Worm (Caenorhabditis elegans) whole organism, L3 larva: ENCODE results near the gene pst-2.
A peak's percentile ranks its signal among the peaks of the same experiment; 100 is the strongest.

Experiments
- R02D3.7 ChIP-seq: fragments of 150-350 bp; optimal IDR thresholded peaks from 2 replicates; lab custom pipeline; 2014; ENCODE audit warnings: missing biosample characterization, missing genetic modification characterization
- ZK546.5 ChIP-seq: sonication (generic microtip); optimal IDR thresholded peaks from 2 replicates; lab custom pipeline; 2017; ENCODE audit warnings: missing biosample characterization, missing genetic modification characterization
- aly-2 ChIP-seq: fragments of 150-350 bp; optimal IDR thresholded peaks from 2 replicates; lab custom pipeline; 2014; ENCODE audit warnings: missing biosample characterization, missing genetic modification characterization
- ama-1 ChIP-seq: fragments of 150-350 bp; optimal IDR thresholded peaks from 2 replicates; lab custom pipeline; 2018
- ceh-82 ChIP-seq: fragments of 150-350 bp; optimal IDR thresholded peaks from 2 replicates; lab custom pipeline; 2014; ENCODE audit warnings: missing biosample characterization, missing genetic modification characterization
- daf-12 ChIP-seq: fragments of 150-350 bp; optimal IDR thresholded peaks from 2 replicates; lab custom pipeline; 2014; ENCODE audit warnings: missing biosample characterization, missing genetic modification reagents, missing genetic modification characterization
- elt-1 ChIP-seq: fragments of 150-350 bp; optimal IDR thresholded peaks from 2 replicates; lab custom pipeline; 2014; ENCODE audit warnings: missing biosample characterization, missing genetic modification characterization
- elt-2 ChIP-seq: sonication (generic microtip); optimal IDR thresholded peaks from 2 replicates; lab custom pipeline; 2016; ENCODE audit warnings: missing genetic modification reagents, mild to moderate bottlenecking, missing genetic modification characterization, missing compliant biosample characterization
- elt-3 ChIP-seq, 3 experiments: fragments of 150-350 bp in 1 of 3; sonication (generic microtip) in 2 of 3; optimal IDR thresholded peaks; 2 replicates in 2 of 3; 4 replicates in 1 of 3; lab custom pipeline; 2014 to 2017; ENCODE audit warnings: missing biosample characterization in 3 of 3, missing genetic modification characterization in 3 of 3
- eor-1 ChIP-seq, 2 experiments: fragments of 150-350 bp; optimal IDR thresholded peaks; 2 replicates each; lab custom pipeline; 2014 to 2018; ENCODE audit warnings: missing biosample characterization in 2 of 2, missing genetic modification characterization in 2 of 2
- fkh-10 ChIP-seq: sonication (generic microtip); optimal IDR thresholded peaks from 2 replicates; lab custom pipeline; 2017; ENCODE audit warnings: missing biosample characterization, missing genetic modification reagents, missing genetic modification characterization
- fos-1 ChIP-seq: fragments of 150-350 bp; optimal IDR thresholded peaks from 2 replicates; lab custom pipeline; 2014; ENCODE audit warnings: missing biosample characterization, missing genetic modification characterization
- hmg-11 ChIP-seq: sonication (generic microtip); optimal IDR thresholded peaks from 2 replicates; lab custom pipeline; 2016; ENCODE audit warnings: missing genetic modification characterization, missing compliant biosample characterization
- jun-1 ChIP-seq: fragments of 150-350 bp; optimal IDR thresholded peaks from 2 replicates; lab custom pipeline; 2014; ENCODE audit warnings: missing biosample characterization, missing genetic modification reagents, missing genetic modification characterization
- lin-15B ChIP-seq: fragments of 150-350 bp; optimal IDR thresholded peaks from 2 replicates; lab custom pipeline; 2014; ENCODE audit warnings: missing biosample characterization, missing genetic modification characterization
- lin-39 ChIP-seq: fragments of 150-350 bp; optimal IDR thresholded peaks from 2 replicates; lab custom pipeline; 2018; ENCODE audit warnings: missing biosample characterization, missing genetic modification reagents, missing genetic modification characterization
- lsy-12 ChIP-seq: sonication (generic microtip); optimal IDR thresholded peaks from 2 replicates; lab custom pipeline; 2016; ENCODE audit warnings: mild to moderate bottlenecking, missing genetic modification characterization, missing compliant biosample characterization
- mdl-1 ChIP-seq: fragments of 150-350 bp; optimal IDR thresholded peaks from 2 replicates; lab custom pipeline; 2014; ENCODE audit warnings: missing biosample characterization, missing genetic modification characterization
- nfya-1 ChIP-seq: sonication (generic microtip); optimal IDR thresholded peaks from 2 replicates; lab custom pipeline; 2017; ENCODE audit warnings: missing genetic modification characterization, mild to moderate bottlenecking, missing compliant biosample characterization, antibody characterized with exemption, moderate library complexity; ENCODE audit not compliant: insufficient read depth
- nhr-12 ChIP-seq: fragments of 150-350 bp; optimal IDR thresholded peaks from 2 replicates; lab custom pipeline; 2014; ENCODE audit warnings: missing biosample characterization, missing genetic modification characterization
- nhr-23 ChIP-seq: fragments of 150-350 bp; optimal IDR thresholded peaks from 2 replicates; lab custom pipeline; 2014; ENCODE audit warnings: missing biosample characterization, missing genetic modification reagents, missing genetic modification characterization
- nhr-237 ChIP-seq: fragments of 150-350 bp; optimal IDR thresholded peaks from 2 replicates; lab custom pipeline; 2014; ENCODE audit warnings: missing biosample characterization, missing genetic modification characterization
- nhr-25 ChIP-seq: sonication (generic microtip); optimal IDR thresholded peaks from 2 replicates; lab custom pipeline; 2017; ENCODE audit warnings: missing biosample characterization, missing genetic modification characterization
- nhr-28 ChIP-seq: fragments of 150-350 bp; optimal IDR thresholded peaks from 2 replicates; lab custom pipeline; 2014; ENCODE audit warnings: missing biosample characterization, missing genetic modification characterization
- nhr-77 ChIP-seq: fragments of 150-350 bp; optimal IDR thresholded peaks from 2 replicates; lab custom pipeline; 2014; ENCODE audit warnings: missing biosample characterization, missing genetic modification characterization
- pha-4 ChIP-seq: fragments of 150-350 bp; optimal IDR thresholded peaks from 2 replicates; lab custom pipeline; 2014; ENCODE audit warnings: missing biosample characterization, missing genetic modification reagents, missing genetic modification characterization
- pqm-1 ChIP-seq: fragments of 150-350 bp; optimal IDR thresholded peaks from 2 replicates; lab custom pipeline; 2017; ENCODE audit warnings: missing biosample characterization, missing genetic modification characterization, inconsistent platforms
- sea-2 ChIP-seq: fragments of 150-350 bp; sonication (generic microtip); optimal IDR thresholded peaks from 4 replicates; lab custom pipeline; 2014; ENCODE audit warnings: missing biosample characterization, missing genetic modification reagents, missing genetic modification characterization
- skn-1 ChIP-seq: fragments of 150-350 bp; optimal IDR thresholded peaks from 2 replicates; lab custom pipeline; 2014; ENCODE audit warnings: missing biosample characterization, missing genetic modification characterization
- ztf-11 ChIP-seq: fragments of 150-350 bp; optimal IDR thresholded peaks from 2 replicates; lab custom pipeline; 2014; ENCODE audit warnings: missing biosample characterization, missing genetic modification characterization
- ztf-4 ChIP-seq: fragments of 150-350 bp; optimal IDR thresholded peaks from 2 replicates; lab custom pipeline; 2014; ENCODE audit warnings: missing biosample characterization, missing genetic modification characterization

The pst-2 gene

DNA sequence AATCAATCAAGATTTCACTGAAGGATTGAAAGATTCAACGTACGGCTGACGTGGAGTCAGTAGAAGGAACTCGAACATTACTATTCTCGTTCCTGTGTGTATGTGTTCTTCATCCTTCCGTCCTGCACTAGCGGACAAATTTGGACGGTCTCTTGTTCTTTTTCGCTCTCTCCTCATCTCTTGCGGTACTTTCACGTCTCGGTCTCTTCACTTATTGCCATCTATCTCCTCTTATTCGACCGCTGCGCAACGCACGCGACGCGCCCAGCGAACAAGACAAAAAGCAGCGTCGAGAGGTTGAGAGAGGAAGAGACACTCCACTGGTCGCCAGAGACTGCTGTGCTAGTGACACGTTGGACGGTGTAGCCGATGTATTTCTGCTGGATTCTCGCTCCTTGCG, 35.2 kb downstream of the pst-2 start (continued):
- TF ChIP-seq ceh-82 (tag; lab: Kevin White, UChicago), result no peak
- no peak for TF ChIP-seq fos-1 (tag; lab: Kevin White, UChicago)
- TF ChIP-seq hmg-11, result peak; percentile 88
- peak; percentile 90 for TF ChIP-seq nfya-1 (tag; lab: Kevin White, UChicago)
- TF ChIP-seq lin-15B (tag; lab: Kevin White, UChicago), result peak; percentile 70
- TF ChIP-seq R02D3.7 (tag; lab: Kevin White, UChicago), result peak; percentile 29
- TF ChIP-seq nhr-77 (tag; lab: Kevin White, UChicago), result no peak
- TF ChIP-seq ZK546.5 (tag; lab: Kevin White, UChicago), result no peak
- no peak for TF ChIP-seq ztf-4 (tag; lab: Kevin White, UChicago)
- TF ChIP-seq aly-2 (tag; lab: Kevin White, UChicago), result no peak
- TF ChIP-seq mdl-1, result peak; percentile 32
- TF ChIP-seq nhr-25 (tag; lab: Kevin White, UChicago), result peak; percentile 75
- peak; percentile 78 for TF ChIP-seq jun-1 (tag; lab: Kevin White, UChicago)
- TF ChIP-seq lsy-12 (tag; lab: Kevin White, UChicago), result no peak

DNA sequence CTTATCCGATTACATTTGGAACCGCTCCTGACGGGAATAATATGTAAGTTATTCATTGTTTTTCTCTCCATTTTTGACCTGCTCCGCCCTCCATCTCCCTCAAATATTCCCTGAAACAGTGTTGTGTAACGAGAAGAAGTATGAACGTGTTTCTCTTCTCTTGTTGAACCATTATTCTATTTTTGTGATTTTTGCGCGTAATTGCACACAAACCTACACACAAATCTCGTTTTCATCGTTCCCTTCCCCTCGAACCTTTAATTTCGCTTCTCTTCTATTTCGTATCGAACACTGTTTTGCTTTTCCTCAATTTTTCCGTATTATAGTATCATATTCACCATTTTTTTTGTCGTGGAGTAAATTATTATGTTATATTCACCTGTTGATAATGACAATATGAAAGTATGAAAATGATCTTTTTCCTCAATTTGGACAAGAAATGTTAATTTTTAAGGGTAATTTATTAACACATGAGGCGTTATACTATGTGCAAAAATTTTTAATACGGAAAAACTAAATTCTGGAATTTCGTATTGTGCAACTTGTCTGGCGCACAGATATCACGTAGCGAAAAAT, 37.0 kb downstream of the pst-2 start:
- TF ChIP-seq elt-2, result peak; percentile 3
- TF ChIP-seq lsy-12 (tag; lab: Kevin White, UChicago), result peak; percentile 18
- TF ChIP-seq ama-1 (lab: Kevin White, UChicago), result peak; percentile 77
- TF ChIP-seq pqm-1, result no peak
- TF ChIP-seq, all 47 proteins: peak for 3

DNA sequence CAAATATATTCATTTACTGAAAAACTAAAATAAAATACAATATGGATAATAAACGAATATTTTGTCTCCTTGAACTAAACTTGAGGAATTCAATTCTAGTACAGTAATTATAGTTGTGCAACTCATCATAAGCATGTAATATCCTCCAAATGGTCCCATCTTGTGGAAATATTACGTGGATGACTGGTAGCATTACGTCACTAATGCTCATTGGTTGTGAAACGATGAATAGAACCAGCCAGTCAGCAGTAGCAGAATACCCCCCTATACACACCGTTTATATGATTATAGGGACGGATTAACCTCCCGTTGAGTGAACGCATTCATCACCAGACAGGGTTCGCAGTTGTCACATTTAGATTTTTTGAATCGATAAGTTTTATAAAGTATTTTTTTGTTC, 38.2 kb downstream of the pst-2 start:
- no peak for TF ChIP-seq pha-4 (tag; lab: Kevin White, UChicago)
- TF ChIP-seq jun-1 (tag; lab: Kevin White, UChicago), result no peak
- no peak for TF ChIP-seq nhr-12
- no peak for TF ChIP-seq nhr-23 (tag; lab: Kevin White, UChicago)
- no peak for TF ChIP-seq nhr-237 (tag; lab: Kevin White, UChicago)
- TF ChIP-seq elt-3 (tag; optimal IDR thresholded peaks at IDR 0.05; lab: Kevin White, UChicago), result no peak
- TF ChIP-seq sea-2 (GFP tag; lab: Kevin White, UChicago), result no peak

DNA sequence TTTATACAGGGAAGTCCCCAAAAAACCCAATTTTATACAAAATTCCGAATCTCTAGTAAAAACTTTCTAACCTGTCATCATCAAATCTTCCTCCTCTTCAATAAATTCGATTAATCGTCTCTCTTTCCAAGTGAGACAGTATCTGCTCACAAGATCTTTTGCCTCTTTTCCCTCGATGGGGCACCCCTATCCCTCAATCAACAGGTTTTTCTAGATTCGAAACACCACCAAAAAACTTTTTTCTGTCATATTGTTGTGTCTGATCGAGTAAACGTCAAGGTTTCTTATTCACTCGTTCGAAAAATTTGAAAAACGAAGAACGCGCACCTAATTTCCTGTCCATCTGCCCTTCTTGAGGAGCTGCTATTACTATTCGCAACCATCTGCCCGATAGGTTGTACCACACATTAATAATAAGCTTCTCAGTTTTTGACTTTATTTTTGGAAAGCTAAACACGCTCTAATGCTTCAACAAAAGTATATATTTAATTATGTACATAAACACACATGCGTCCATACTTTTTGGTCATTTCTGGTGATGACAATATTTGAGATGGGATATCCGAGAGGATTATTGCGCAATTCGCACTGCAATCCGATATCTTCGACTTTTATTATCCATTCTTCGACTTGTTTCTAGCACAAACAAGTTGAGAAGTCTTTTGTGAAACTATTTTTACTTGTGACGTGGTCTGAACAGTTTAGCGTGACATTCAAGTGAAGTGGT, 39.0 kb downstream of the pst-2 start:
- no peak for TF ChIP-seq nhr-28 (tag; lab: Kevin White, UChicago)
- peak; percentile 7 for TF ChIP-seq nhr-25 (tag; lab: Kevin White, UChicago)
- no peak for TF ChIP-seq skn-1 (tag; lab: Kevin White, UChicago)
- TF ChIP-seq lin-39 (tag; lab: Kevin White, UChicago), result no peak
- TF ChIP-seq fos-1 (tag; lab: Kevin White, UChicago), result no peak
- no peak for TF ChIP-seq nhr-23 (tag; lab: Kevin White, UChicago)
- no peak for TF ChIP-seq nfya-1 (tag; lab: Kevin White, UChicago)
- TF ChIP-seq nhr-77 (tag; lab: Kevin White, UChicago), result no peak
- no peak for TF ChIP-seq sea-2 (GFP tag; lab: Kevin White, UChicago)
- TF ChIP-seq daf-12, result no peak
- TF ChIP-seq eor-1 (tag; optimal IDR thresholded peaks at IDR 0.05; lab: Kevin White, UChicago), result no peak
- TF ChIP-seq ztf-11 (tag; lab: Kevin White, UChicago), result no peak
- no peak for TF ChIP-seq lin-15B (tag; lab: Kevin White, UChicago)
- TF ChIP-seq hmg-11, result no peak
- TF ChIP-seq elt-1 (tag; lab: Kevin White, UChicago), result peak; percentile 48
- TF ChIP-seq fkh-10 (GFP tag; lab: Kevin White, UChicago), result no peak
- TF ChIP-seq, all 47 proteins: peak for 2

DNA sequence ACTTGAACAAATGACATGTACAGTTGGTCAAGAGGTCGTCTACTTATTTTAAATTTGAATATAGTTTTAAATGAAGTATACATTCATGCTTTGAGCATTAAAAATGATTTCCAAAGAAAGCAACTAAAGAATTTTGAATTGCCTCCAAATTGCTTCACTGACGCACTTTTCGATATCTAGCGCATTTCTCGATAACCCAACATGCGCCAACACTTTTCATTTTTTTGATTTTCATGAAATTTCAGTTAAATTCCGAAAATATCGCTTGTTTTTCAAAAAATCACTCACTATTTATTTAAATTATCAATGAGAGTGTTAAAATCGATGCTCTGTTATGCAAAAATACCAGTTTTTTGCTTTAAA, 39.6 kb downstream of the pst-2 start:
- TF ChIP-seq lin-15B (tag; lab: Kevin White, UChicago) (peak; percentile 21), sea-2 (GFP tag; lab: Kevin White, UChicago) (no peak)
